Worm (Caenorhabditis elegans): ENCODE data around the gene del-7.

ce11 chrIV:7728402-7728963 lies 31.7 kb upstream of the del-7 start, which contains the start of gene sucg-1:
- no peak for TF ChIP-seq nhr-21 (tag; optimal IDR thresholded peaks at IDR 0.05)
- no peak for TF ChIP-seq nhr-25 (tag; optimal IDR thresholded peaks at IDR 0.05)
- no peak for TF ChIP-seq dmd-4 (tag; optimal IDR thresholded peaks at IDR 0.05)
- no peak for TF ChIP-seq lin-13 (GFP tag; optimal IDR thresholded peaks at IDR 0.05)
- TF ChIP-seq ztf-11 (tag; optimal IDR thresholded peaks at IDR 0.05) = no peak
- TF ChIP-seq ZK546.5 (tag; optimal IDR thresholded peaks at IDR 0.05) = no peak
- TF ChIP-seq lin-39 (tag; optimal IDR thresholded peaks at IDR 0.05) = no peak

All from whole organism, L2 larva.